Fruit fly (Drosophila melanogaster): Measurements from ENCODE around the gene Jasper.

The Jasper gene

dm6 chr3R:30046029-30047001 is 6.0 kb upstream of the Jasper start, which contains the start of the genes RpL32 and CG7943 (continued):
- TF ChIP-seq Adf1 (GFP tag; IDR thresholded peaks at IDR 0.05) (peak; percentile 78), CG31224 (GFP tag; IDR thresholded peaks at IDR 0.05) (peak; percentile 90), exex (tag; optimal IDR thresholded peaks at IDR 0.05) (peak; percentile 52), CG13123 (GFP tag; optimal IDR thresholded peaks at IDR 0.05) (peak; percentile 83), pb (GFP tag; optimal IDR thresholded peaks at IDR 0.05) (peak; percentile 96), zen2 (GFP tag; IDR thresholded peaks at IDR 0.05; ENCODE audit: partially characterized antibody) (peak; percentile 100), sens-2 (GFP tag; IDR thresholded peaks at IDR 0.05) (peak; percentile 96), Lhr (GFP tag; optimal IDR thresholded peaks at IDR 0.05) (peak; percentile 64), CG2875 (GFP tag; optimal IDR thresholded peaks at IDR 0.05) (peak; percentile 83), sqz (GFP tag; optimal IDR thresholded peaks at IDR 0.05) (peak; percentile 85), luna (GFP tag; optimal IDR thresholded peaks at IDR 0.05) (peak; percentile 96), Sry-β (GFP tag; optimal IDR thresholded peaks at IDR 0.05) (peak; percentile 78), B-H1 (GFP tag; IDR thresholded peaks at IDR 0.05) (peak; percentile 90), wdn (GFP tag; IDR thresholded peaks at IDR 0.05) (peak; percentile 91), Doc2 (GFP tag; IDR thresholded peaks at IDR 0.05) (peak; percentile 89), Med (GFP tag) (peak; percentile 100), Ada2b (GFP tag; IDR thresholded peaks at IDR 0.05) (peak; percentile 94), CG12391 (tag; optimal IDR thresholded peaks at IDR 0.05) (peak; percentile 92), ham (GFP tag; IDR thresholded peaks at IDR 0.05) (peak; percentile 89), CG1792 (GFP tag; optimal IDR thresholded peaks at IDR 0.05) (peak; percentile 91), nau (GFP tag; optimal IDR thresholded peaks at IDR 0.05) (peak; percentile 93), CG8359 (GFP tag; optimal IDR thresholded peaks at IDR 0.05; ENCODE audit: borderline replicate concordance) (peak; percentile 85), CG32767 (GFP tag; IDR thresholded peaks at IDR 0.05) (peak; percentile 85), trh (GFP tag; optimal IDR thresholded peaks at IDR 0.05) (peak; percentile 85), CG7357 (GFP tag; IDR thresholded peaks at IDR 0.05) (peak; percentile 92), CG16863 (GFP tag; optimal IDR thresholded peaks at IDR 0.05) (peak; percentile 86), CG4854 (GFP tag; optimal IDR thresholded peaks at IDR 0.05) (peak; percentile 92), CG5245 (GFP tag; optimal IDR thresholded peaks at IDR 0.05) (peak; percentile 92), CG18262 (tag; optimal IDR thresholded peaks at IDR 0.05) (peak; percentile 90), Drgx (GFP tag; IDR thresholded peaks at IDR 0.05) (peak; percentile 87), odd (GFP tag; optimal IDR thresholded peaks at IDR 0.05) (peak; percentile 91), CG2199 (GFP tag; IDR thresholded peaks at IDR 0.05) (peak; percentile 79; the same call in 2 of the 3 replicates), tgo (GFP tag; IDR thresholded peaks at IDR 0.05) (peak; percentile 93), Hand (GFP tag; optimal IDR thresholded peaks at IDR 0.05) (peak; percentile 70), HmgZ (tag; optimal IDR thresholded peaks at IDR 0.05) (peak; percentile 91), CG7987 (GFP tag; optimal IDR thresholded peaks at IDR 0.05) (peak; percentile 98), Fer1 (GFP tag; optimal IDR thresholded peaks at IDR 0.05) (peak; percentile 95), CG7271 (tag; optimal IDR thresholded peaks at IDR 0.05) (peak; percentile 84), kni (GFP tag; optimal IDR thresholded peaks at IDR 0.05) (peak; percentile 92), NK7.1 (GFP tag; optimal IDR thresholded peaks at IDR 0.05) (peak; percentile 95), CG2678 (tag; optimal IDR thresholded peaks at IDR 0.05) (peak; percentile 92), Hey (tag; optimal IDR thresholded peaks at IDR 0.05) (peak; percentile 89), CG3065 (GFP tag; optimal IDR thresholded peaks at IDR 0.05) (peak; percentile 74), HLHmδ (GFP tag; optimal IDR thresholded peaks at IDR 0.05) (peak; percentile 82), CG30403 (GFP tag; optimal IDR thresholded peaks at IDR 0.05) (peak; percentile 94), CG32772 (GFP tag; IDR thresholded peaks at IDR 0.05) (peak; percentile 94), CG13296 (GFP tag; optimal IDR thresholded peaks at IDR 0.05) (peak; percentile 97), Dip2 (GFP tag; IDR thresholded peaks at IDR 0.05) (peak; percentile 69)
